Fruit fly (Drosophila melanogaster) whole organism, adult: ENCODE results near the gene CG42766.

Source experiments
- CG11617 ChIP-seq: fragments of 200-800 bp; sonication (Bioruptor generic); optimal IDR thresholded peaks from 2 replicates; lab custom pipeline; 2017; ENCODE audit warnings: mild to moderate bottlenecking, missing biosample characterization, missing genetic modification reagents, missing genetic modification characterization
- CG12768 ChIP-seq: fragments of 200-800 bp; sonication (Bioruptor generic); optimal IDR thresholded peaks from 2 replicates; lab custom pipeline; 2017; ENCODE audit warnings: missing biosample characterization, missing genetic modification characterization, mild to moderate bottlenecking, moderate library complexity, missing genetic modification reagents
- CG1620 ChIP-seq: fragments of 200-800 bp; sonication (Bioruptor generic); optimal IDR thresholded peaks from 2 replicates; lab custom pipeline; 2016; ENCODE audit warnings: missing biosample characterization, missing genetic modification characterization
- CG33017 ChIP-seq: fragments of 200-800 bp; sonication (Bioruptor generic); optimal IDR thresholded peaks from 2 replicates; lab custom pipeline; 2018; ENCODE audit warnings: missing biosample characterization, mild to moderate bottlenecking, missing genetic modification characterization, moderate library complexity
- CG7045 ChIP-seq: fragments of 200-800 bp; sonication (Bioruptor generic); optimal IDR thresholded peaks from 2 replicates; lab custom pipeline; 2017; ENCODE audit warnings: missing biosample characterization, mild to moderate bottlenecking, missing genetic modification characterization
- CG7101 ChIP-seq: fragments of 200-800 bp; sonication (Bioruptor generic); optimal IDR thresholded peaks from 2 replicates; lab custom pipeline; 2018; ENCODE audit warnings: missing biosample characterization, mild to moderate bottlenecking, missing genetic modification characterization, moderate library complexity
- Clk ChIP-seq: fragments of 200-800 bp; sonication (Bioruptor generic); optimal IDR thresholded peaks from 2 replicates; lab custom pipeline; 2017; ENCODE audit warnings: missing biosample characterization, missing genetic modification characterization
- Crg-1 ChIP-seq: fragments of 200-800 bp; sonication (Bioruptor generic); optimal IDR thresholded peaks from 2 replicates; lab custom pipeline; 2016; ENCODE audit warnings: missing biosample characterization, missing genetic modification characterization
- Hr96 ChIP-seq: fragments of 200-800 bp; sonication (Bioruptor generic); optimal IDR thresholded peaks from 2 replicates; lab custom pipeline; 2016; ENCODE audit warnings: missing biosample characterization, missing genetic modification characterization
- Mnt ChIP-seq: fragments of 200-800 bp; sonication (Bioruptor generic); optimal IDR thresholded peaks from 2 replicates; lab custom pipeline; 2016; ENCODE audit warnings: missing biosample characterization, mild to moderate bottlenecking, missing genetic modification characterization
- bab1 ChIP-seq: fragments of 200-800 bp; sonication (Bioruptor generic); optimal IDR thresholded peaks from 3 replicates; lab custom pipeline; 2019; ENCODE audit warnings: missing biosample characterization, mild to moderate bottlenecking, missing genetic modification characterization, moderate library complexity
- kay ChIP-seq: fragments of 200-800 bp; sonication (Bioruptor generic); peaks from one replicate; lab custom pipeline; 2016; ENCODE audit warnings: missing biosample characterization, missing genetic modification characterization, borderline replicate concordance
- ovo ChIP-seq: fragments of 200-800 bp; sonication (Bioruptor generic); optimal IDR thresholded peaks from 2 replicates; lab custom pipeline; 2016; ENCODE audit warnings: missing biosample characterization, missing genetic modification characterization
- tj ChIP-seq: fragments of 200-800 bp; sonication (Bioruptor generic); optimal IDR thresholded peaks from 3 replicates; lab custom pipeline; 2017; ENCODE audit warnings: missing biosample characterization, mild to moderate bottlenecking, missing genetic modification characterization, moderate library complexity

dm6 chrX:15973157-15973774 is 3.4 kb upstream of the CG42766 start, which contains the start of gene mmd:
- TF ChIP-seq kay (GFP tag; lab: Kevin White, UChicago) (no peak), CG33017 (no peak), Mnt (GFP tag; lab: Kevin White, UChicago) (no peak), tj (GFP tag; lab: Kevin White, UChicago) (no peak), CG7045 (GFP tag; lab: Kevin White, UChicago) (no peak), CG7101 (tag; lab: Kevin White, UChicago) (no peak), Crg-1 (GFP tag; lab: Kevin White, UChicago) (no peak), CG12768 (GFP tag; lab: Kevin White, UChicago) (no peak), Clk (GFP tag; lab: Kevin White, UChicago) (no peak), ovo (GFP tag; lab: Kevin White, UChicago) (no peak), Hr96 (GFP tag; lab: Kevin White, UChicago) (no peak), CG1620 (GFP tag; lab: Kevin White, UChicago) (no peak), bab1 (no peak), CG11617 (GFP tag; lab: Kevin White, UChicago) (no peak)
